Fruit fly (Drosophila melanogaster) S2 (cell line): ENCODE results near the gene TotM.

Experiments
- CG8478 ChIP-seq: fragments of >200 bp; optimal IDR thresholded peaks from 2 replicates; lab custom pipeline; 2018
- CTCF ChIP-seq, 2 experiments: fragments of >200 bp; optimal IDR thresholded peaks; 2 replicates each; lab custom pipeline; 2018

DNA sequence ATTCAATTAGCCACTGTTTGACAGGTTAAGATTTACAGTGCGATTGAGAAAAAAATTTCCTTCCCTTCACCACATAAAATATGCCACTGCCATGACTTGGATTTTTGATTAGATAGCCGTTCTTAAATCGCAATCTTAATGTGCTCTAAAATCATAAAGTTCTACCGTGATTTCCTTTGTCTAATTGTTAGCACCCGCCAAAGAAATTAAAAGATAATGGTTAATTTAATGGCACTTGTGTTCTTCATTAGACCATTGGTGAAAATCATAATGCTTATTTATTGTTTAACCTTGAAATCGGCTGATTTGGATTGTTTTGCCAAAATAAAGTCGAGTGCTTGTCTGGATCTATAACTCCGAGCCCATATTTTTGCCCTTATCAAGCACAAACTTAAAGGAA is 7.5 kb downstream of the TotM start:
- TF ChIP-seq CG8478 (lab: Kevin White, UChicago): no peak
- TF ChIP-seq CTCF (optimal IDR thresholded peaks at IDR 0.05; lab: Kevin White, UChicago): no peak
